Worm (Caenorhabditis elegans): Measurements from ENCODE around the gene irld-26.
A peak's percentile ranks its signal among the peaks of the same experiment; 100 is the strongest.

irld-26 gene

ce11 chrV:16229896-16230295, 24.9 kb downstream of the irld-26 start, which contains the start of the genes F21H7.2 and F21H7.12:
TSS of gene F21H7.2 (minus strand) at chrV:16229996.
TSS of gene F21H7.12 (plus strand) at chrV:16230165.
- TF ChIP-seq pag-3 (tag; optimal IDR thresholded peaks at IDR 0.05; ENCODE audit: borderline replicate concordance) = no peak
- no peak for TF ChIP-seq sox-4 (tag; optimal IDR thresholded peaks at IDR 0.05)
- no peak for TF ChIP-seq unc-3 (GFP tag; conservative IDR thresholded peaks at IDR 0.05)
- no peak for TF ChIP-seq unc-3 (tag; optimal IDR thresholded peaks at IDR 0.05)
- TF ChIP-seq C08G9.2 (tag; optimal IDR thresholded peaks at IDR 0.05) = no peak
- no peak for TF ChIP-seq fkh-6 (tag; optimal IDR thresholded peaks at IDR 0.05)
- TF ChIP-seq ets-4 (tag; optimal IDR thresholded peaks at IDR 0.05) = no peak
- TF ChIP-seq ahr-1 (tag; optimal IDR thresholded peaks at IDR 0.05) = no peak
- TF ChIP-seq pha-4 (tag; optimal IDR thresholded peaks at IDR 0.05) = no peak
- no peak for TF ChIP-seq madf-2 (tag; optimal IDR thresholded peaks at IDR 0.05)
- no peak for TF ChIP-seq ceh-31 (tag; optimal IDR thresholded peaks at IDR 0.05)
- TF ChIP-seq ceh-45 (GFP tag; IDR thresholded peaks at IDR 0.05) = no peak
- no peak for TF ChIP-seq C38D4.7 (GFP tag; optimal IDR thresholded peaks at IDR 0.05)
- TF ChIP-seq dmd-4 (tag; optimal IDR thresholded peaks at IDR 0.05; ENCODE audit: borderline replicate concordance) = no peak

- TF ChIP-seq F13H6.1 (tag; optimal IDR thresholded peaks at IDR 0.05) = no peak
- no peak for TF ChIP-seq ceh-18 (tag; optimal IDR thresholded peaks at IDR 0.05)
- TF ChIP-seq hlh-13 (GFP tag; optimal IDR thresholded peaks at IDR 0.05) = no peak
- no peak for TF ChIP-seq madf-2 (tag; optimal IDR thresholded peaks at IDR 0.05)
- TF ChIP-seq pat-9 (tag; optimal IDR thresholded peaks at IDR 0.05) = no peak
- peak; percentile 86 for TF ChIP-seq elt-2 (tag; optimal IDR thresholded peaks at IDR 0.05)
- TF ChIP-seq Y22D7AL.16 (tag; optimal IDR thresholded peaks at IDR 0.05) = no peak
- no peak for TF ChIP-seq nhr-11 (tag; optimal IDR thresholded peaks at IDR 0.05)
These were observed 27.2 kb downstream of the irld-26 start, which contains the start of gene gst-22 for ce11 chrV:16232180-16232579. TSS of gene gst-22 (minus strand) at chrV:16232282.

DNA sequence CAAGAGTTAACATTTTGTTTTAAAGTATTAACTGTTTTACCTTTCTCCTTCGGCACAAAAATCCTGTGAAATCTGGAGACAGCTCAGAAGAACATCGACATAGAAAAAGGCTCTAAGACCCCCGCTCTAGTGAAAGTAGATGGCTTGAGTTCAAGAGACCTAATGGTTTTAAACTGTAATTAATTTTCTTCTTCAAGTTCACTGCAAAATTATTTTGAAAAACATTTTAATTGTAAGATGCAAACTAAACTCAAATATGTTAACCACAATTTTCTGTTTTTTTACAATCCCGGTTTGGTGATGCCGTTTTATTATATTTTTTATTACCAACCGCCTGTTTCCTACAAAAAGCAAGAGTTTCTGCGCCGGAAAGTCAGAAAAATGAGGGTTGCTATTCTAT, 28.6 kb downstream of the irld-26 start, which contains the start of gene clec-233:
Gene clec-233 (plus strand): TSS at position 301 of the 400 bp plus-strand sequence.
- TF ChIP-seq zip-5 (tag; optimal IDR thresholded peaks at IDR 0.05) = no peak
- no peak for TF ChIP-seq hlh-6 (tag; optimal IDR thresholded peaks at IDR 0.05)
- no peak for TF ChIP-seq ceh-48 (tag; optimal IDR thresholded peaks at IDR 0.05)

DNA sequence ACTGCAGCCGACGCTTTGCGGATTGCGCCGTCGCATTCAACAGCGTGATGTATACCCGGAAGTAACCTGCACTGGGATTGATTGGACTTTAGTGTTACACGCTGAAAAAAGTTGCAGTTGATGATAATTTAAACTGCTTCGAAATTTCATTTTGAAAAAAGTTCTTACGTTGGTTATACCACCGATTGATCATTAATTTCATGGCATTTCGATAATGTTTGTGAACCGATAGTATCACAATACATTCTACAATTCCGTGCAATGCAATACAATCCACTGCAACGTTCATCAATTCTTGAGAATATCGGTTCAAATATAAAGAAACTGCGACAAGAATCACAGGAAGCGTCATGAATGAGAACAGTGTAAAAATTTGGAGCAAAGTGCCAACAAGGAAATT, 30.1 kb downstream of the irld-26 start, which contains the start of gene F21H7.3:
Gene F21H7.3 (minus strand): TSS at position 101 of the 400 bp plus-strand sequence.
- TF ChIP-seq nhr-11 (tag; optimal IDR thresholded peaks at IDR 0.05) (no peak), C08G9.2 (tag; optimal IDR thresholded peaks at IDR 0.05) (no peak), ama-1 (optimal IDR thresholded peaks at IDR 0.05) (no peak), C38D4.7 (GFP tag; optimal IDR thresholded peaks at IDR 0.05) (no peak), lin-11 (tag; optimal IDR thresholded peaks at IDR 0.05) (no peak), elt-2 (tag; optimal IDR thresholded peaks at IDR 0.05) (no peak), Y22D7AL.16 (tag; optimal IDR thresholded peaks at IDR 0.05) (no peak), ztf-16 (tag; optimal IDR thresholded peaks at IDR 0.05) (no peak), dmd-4 (tag; optimal IDR thresholded peaks at IDR 0.05; ENCODE audit: borderline replicate concordance) (no peak), tbx-7 (tag; optimal IDR thresholded peaks at IDR 0.05) (no peak), madf-2 (tag; optimal IDR thresholded peaks at IDR 0.05) (no peak), unc-55 (GFP tag; optimal IDR thresholded peaks at IDR 0.05) (no peak), sdc-2 (tag; optimal IDR thresholded peaks at IDR 0.05) (no peak), syd-9 (tag; optimal IDR thresholded peaks at IDR 0.05) (no peak), ets-4 (tag; optimal IDR thresholded peaks at IDR 0.05) (no peak), pag-3 (tag; optimal IDR thresholded peaks at IDR 0.05; ENCODE audit: borderline replicate concordance) (no peak), K09A11.1 (tag; optimal IDR thresholded peaks at IDR 0.05; ENCODE audit: insufficient read depth) (no peak), ceh-48 (tag; optimal IDR thresholded peaks at IDR 0.05) (no peak)

ce11 chrV:16235647-16236046, 30.7 kb downstream of the irld-26 start, which contains the start of gene srh-98:
TSS of gene srh-98 (minus strand) at chrV:16235747.
- no peak for TF ChIP-seq odd-2 (tag; optimal IDR thresholded peaks at IDR 0.05)
- no peak for TF ChIP-seq T23F11.4 (GFP tag; optimal IDR thresholded peaks at IDR 0.05)
- no peak for TF ChIP-seq unc-42 (tag; optimal IDR thresholded peaks at IDR 0.05)
- no peak for TF ChIP-seq sdc-2 (tag; optimal IDR thresholded peaks at IDR 0.05)
- TF ChIP-seq elt-4 (tag; optimal IDR thresholded peaks at IDR 0.05) = no peak
- no peak for TF ChIP-seq rnt-1 (tag; optimal IDR thresholded peaks at IDR 0.05)
- no peak for TF ChIP-seq sox-4 (tag; optimal IDR thresholded peaks at IDR 0.05)
- TF ChIP-seq lim-6 (tag; optimal IDR thresholded peaks at IDR 0.05) = no peak
- no peak for TF ChIP-seq ceh-24 (tag; optimal IDR thresholded peaks at IDR 0.05)
- no peak for TF ChIP-seq dve-1 (tag; optimal IDR thresholded peaks at IDR 0.05)
- TF ChIP-seq pax-1 (tag; optimal IDR thresholded peaks at IDR 0.05) = no peak
- TF ChIP-seq dmd-4 (tag; optimal IDR thresholded peaks at IDR 0.05; ENCODE audit: borderline replicate concordance) = no peak
- no peak for TF ChIP-seq ceh-30 (tag; optimal IDR thresholded peaks at IDR 0.05)
- TF ChIP-seq ceh-2 (tag; optimal IDR thresholded peaks at IDR 0.05) = no peak
- TF ChIP-seq ceh-48 (tag; optimal IDR thresholded peaks at IDR 0.05) = no peak
- no peak for TF ChIP-seq pha-2 (tag; optimal IDR thresholded peaks at IDR 0.05)
